Fruit fly (Drosophila melanogaster) whole organism: Measurements from ENCODE around the gene sqd.

Experiments used
- CG8478 ChIP-seq: fragments of >200 bp; optimal IDR thresholded peaks from 2 replicates; lab custom pipeline; 2018; ENCODE audit warnings: inconsistent platforms
- Dll ChIP-seq: fragments of >200 bp; optimal IDR thresholded peaks from 2 replicates; lab custom pipeline; 2017
- psq ChIP-seq: fragments of >200 bp; optimal IDR thresholded peaks from 2 replicates; lab custom pipeline; 2017
- usp ChIP-seq: fragments of >200 bp; optimal IDR thresholded peaks from 2 replicates; lab custom pipeline; 2017; ENCODE audit warnings: missing biosample characterization, missing genetic modification characterization, mixed read lengths

DNA sequence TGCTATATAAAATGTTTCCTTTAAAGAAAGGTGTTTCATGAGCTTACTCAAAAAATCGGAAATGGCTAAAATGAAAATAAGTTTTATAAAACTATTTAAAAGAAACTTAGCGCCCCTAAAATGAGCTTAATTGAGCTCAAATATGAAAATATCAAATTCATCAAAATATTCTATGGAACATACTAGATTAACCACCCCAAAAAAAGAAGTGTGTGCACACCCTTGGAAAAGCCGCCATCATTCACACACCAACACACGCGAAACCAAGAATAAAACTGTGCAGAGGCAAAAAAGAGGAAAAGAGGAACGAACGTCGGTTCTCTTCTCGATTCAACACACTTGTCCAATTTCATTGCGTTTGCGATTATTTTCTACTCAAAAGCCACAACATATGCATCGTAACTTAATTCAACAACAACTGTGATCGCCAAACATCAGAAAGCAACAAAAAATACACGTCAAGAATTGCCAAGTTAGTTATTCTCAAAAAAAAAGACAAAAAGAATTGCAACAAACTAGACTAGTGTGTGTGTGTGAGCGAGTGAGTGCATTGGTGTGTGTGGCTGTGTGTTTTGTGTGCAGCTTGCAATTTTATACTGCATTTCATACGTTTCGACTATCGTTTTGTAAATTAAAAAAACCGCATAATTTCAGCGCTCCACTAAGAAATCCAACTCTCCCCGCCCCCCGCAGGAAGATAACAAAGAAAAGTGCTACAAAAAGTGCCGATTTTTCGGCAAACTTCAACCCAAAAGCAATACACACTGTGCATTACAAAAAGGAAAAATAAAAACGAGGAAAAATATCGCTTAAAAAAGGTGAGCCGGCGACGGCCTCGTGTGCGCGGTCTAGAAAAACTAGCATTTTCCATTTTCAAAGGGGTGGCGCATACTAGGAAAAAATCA is 877 bp upstream of the sqd start, which contains the start of gene rin:
- TF ChIP-seq usp (GFP tag; lab: Kevin White, UChicago) (no peak), Dll (lab: Kevin White, UChicago) (no peak), CG8478 (lab: Kevin White, UChicago) (no peak), psq (lab: Kevin White, UChicago) (no peak)
